Fruit fly (Drosophila melanogaster) whole organism, embryonic: ENCODE results near the gene Inx3.
A peak's percentile ranks its signal among the peaks of the same experiment; 100 is the strongest.

ENCODE experiments used
- Bdp1 ChIP-seq: fragments of 200-800 bp; sonication (Bioruptor generic); optimal IDR thresholded peaks from 3 replicates; lab custom pipeline; 2016; ENCODE audit warnings: missing biosample characterization, missing genetic modification characterization
- Blimp-1 ChIP-seq: fragments of 200-800 bp; sonication (Bioruptor generic); optimal IDR thresholded peaks from 3 replicates; lab custom pipeline; 2018; ENCODE audit warnings: missing biosample characterization, missing genetic modification characterization, mild to moderate bottlenecking, moderate library complexity, missing genetic modification reagents
- BtbVII ChIP-seq: fragments of 200-800 bp; sonication (Bioruptor generic); optimal IDR thresholded peaks from 3 replicates; lab custom pipeline; 2017; ENCODE audit warnings: missing biosample characterization, mild to moderate bottlenecking, missing genetic modification characterization
- C15 ChIP-seq: fragments of 200-800 bp; sonication (Bioruptor generic); IDR thresholded peaks from 3 replicates; pipeline ENCODE4 v1.3.6; 2022; ENCODE audit warnings: missing biosample characterization, missing genetic modification characterization
- CG11560 ChIP-seq: fragments of 200-800 bp; sonication (Bioruptor generic); IDR thresholded peaks from 3 replicates; pipeline ENCODE4 v1.3.6; 2022; ENCODE audit warnings: missing biosample characterization, missing genetic modification characterization
- CG12942 ChIP-seq: fragments of 200-800 bp; sonication (Bioruptor generic); optimal IDR thresholded peaks from 3 replicates; lab custom pipeline; 2016; ENCODE audit warnings: missing biosample characterization, missing genetic modification characterization
- CG14860 ChIP-seq: fragments of 200-800 bp; sonication (Bioruptor generic); IDR thresholded peaks from 3 replicates; pipeline ENCODE4 v1.3.6; 2022; ENCODE audit warnings: missing biosample characterization, missing genetic modification characterization; ENCODE audit not compliant: partially characterized antibody
- CG16815 ChIP-seq: fragments of 200-800 bp; sonication (Bioruptor generic); optimal IDR thresholded peaks from 3 replicates; lab custom pipeline; 2017; ENCODE audit warnings: missing biosample characterization, mild to moderate bottlenecking, missing genetic modification characterization
- CG17568 ChIP-seq: fragments of 200-800 bp; sonication (Bioruptor generic); optimal IDR thresholded peaks from 2 replicates; lab custom pipeline; 2018; ENCODE audit warnings: missing biosample characterization, mild to moderate bottlenecking, missing genetic modification characterization, moderate library complexity
- CG32532 ChIP-seq: fragments of 200-800 bp; sonication (Bioruptor generic); IDR thresholded peaks from 2 replicates; pipeline ENCODE4 v1.3.6; 2022; ENCODE audit warnings: missing biosample characterization, missing genetic modification characterization
- CG6175 ChIP-seq: fragments of 200-800 bp; sonication (Bioruptor generic); IDR thresholded peaks from 3 replicates; pipeline ENCODE4 v1.3.6; 2022; ENCODE audit warnings: missing biosample characterization, missing genetic modification characterization
- CG6765 ChIP-seq: fragments of 200-800 bp; sonication (Bioruptor generic); optimal IDR thresholded peaks from 3 replicates; lab custom pipeline; 2017; ENCODE audit warnings: missing biosample characterization, mild to moderate bottlenecking, missing genetic modification characterization
- CG6791 ChIP-seq: fragments of 200-800 bp; sonication (Bioruptor generic); IDR thresholded peaks from 3 replicates; pipeline ENCODE4 v1.3.6; 2022; ENCODE audit warnings: missing biosample characterization, missing genetic modification characterization; ENCODE audit not compliant: partially characterized antibody
- CG8281 ChIP-seq: fragments of 200-800 bp; sonication (Bioruptor generic); optimal IDR thresholded peaks from 2 replicates; lab custom pipeline; 2018; ENCODE audit warnings: missing biosample characterization, mild to moderate bottlenecking, missing genetic modification characterization, moderate library complexity
- CG9876 ChIP-seq: fragments of 200-800 bp; sonication (Bioruptor generic); optimal IDR thresholded peaks from 2 replicates; lab custom pipeline; 2016; ENCODE audit warnings: missing biosample characterization, missing genetic modification characterization
- D ChIP-seq, 2 experiments: fragments of 200-800 bp in 1 of 2; fragments of >200 bp in 1 of 2; sonication (Bioruptor generic) in 1 of 2; optimal IDR thresholded peaks; 2 replicates in 1 of 2; 3 replicates in 1 of 2; lab custom pipeline; 2017; ENCODE audit warnings: mild to moderate bottlenecking in 1 of 2, missing biosample characterization in 1 of 2, missing genetic modification characterization in 1 of 2, missing genetic modification reagents in 1 of 2
- Doc3 ChIP-seq: fragments of 200-800 bp; sonication (Bioruptor generic); IDR thresholded peaks from 3 replicates; pipeline ENCODE4 v1.3.6; 2022; ENCODE audit warnings: missing biosample characterization, missing genetic modification characterization; ENCODE audit not compliant: partially characterized antibody
- Elba2 ChIP-seq: fragments of 200-800 bp; sonication (Bioruptor generic); optimal IDR thresholded peaks from 3 replicates; lab custom pipeline; 2016; ENCODE audit warnings: missing biosample characterization, missing genetic modification characterization
- Hand ChIP-seq: fragments of 200-800 bp; sonication (Bioruptor generic); optimal IDR thresholded peaks from 2 replicates; lab custom pipeline; 2017; ENCODE audit warnings: mild to moderate bottlenecking, missing biosample characterization, missing genetic modification reagents, missing genetic modification characterization
- Hr39 ChIP-seq: fragments of >200 bp; optimal IDR thresholded peaks from 2 replicates; lab custom pipeline; 2017
- Hr51 ChIP-seq, 2 experiments: fragments of 200-800 bp; sonication (Bioruptor generic); optimal IDR thresholded peaks; 2 replicates in 1 of 2; 3 replicates in 1 of 2; lab custom pipeline; 2016 to 2018; ENCODE audit warnings: missing biosample characterization in 2 of 2, missing genetic modification characterization in 2 of 2, mild to moderate bottlenecking in 1 of 2, moderate library complexity in 1 of 2
- Hr78 ChIP-seq, 2 experiments: fragments of 200-800 bp in 1 of 2; fragments of >200 bp in 1 of 2; sonication (Bioruptor generic) in 1 of 2; optimal IDR thresholded peaks; 2 replicates each; lab custom pipeline; 2017 to 2019; ENCODE audit warnings: missing biosample characterization in 2 of 2, missing genetic modification characterization in 2 of 2, mild to moderate bottlenecking in 1 of 2, moderate library complexity in 1 of 2
- Jarid2 ChIP-seq: fragments of 200-800 bp; sonication (Bioruptor generic); optimal IDR thresholded peaks from 3 replicates; lab custom pipeline; 2017; ENCODE audit warnings: mild to moderate bottlenecking, missing biosample characterization, missing genetic modification reagents, missing genetic modification characterization
- Lpt ChIP-seq: fragments of >200 bp; optimal IDR thresholded peaks from 2 replicates; lab custom pipeline; 2018; ENCODE audit warnings: missing biosample characterization, missing genetic modification characterization
- Mes4 ChIP-seq: fragments of 200-800 bp; sonication (Bioruptor generic); optimal IDR thresholded peaks from 2 replicates; lab custom pipeline; 2016; ENCODE audit warnings: missing biosample characterization, missing genetic modification characterization
- Mrtf ChIP-seq: fragments of 200-800 bp; sonication (Bioruptor generic); IDR thresholded peaks from 3 replicates; pipeline ENCODE4 v1.3.6; 2022; ENCODE audit warnings: missing biosample characterization, missing genetic modification characterization
- Myb ChIP-seq: fragments of 200-800 bp; sonication (Bioruptor generic); optimal IDR thresholded peaks from 2 replicates; lab custom pipeline; 2016; ENCODE audit warnings: missing biosample characterization, missing genetic modification characterization
- Ravus ChIP-seq: fragments of 200-800 bp; sonication (Bioruptor generic); IDR thresholded peaks from 2 replicates; pipeline ENCODE4 v1.3.6; 2022; ENCODE audit warnings: missing biosample characterization, missing genetic modification characterization
- Rx ChIP-seq: fragments of 200-800 bp; sonication (Bioruptor generic); IDR thresholded peaks from 2 replicates; pipeline ENCODE4 v1.3.6; 2022; ENCODE audit warnings: missing biosample characterization, missing genetic modification characterization
- Xrp1 ChIP-seq: fragments of 200-800 bp; sonication (Bioruptor generic); IDR thresholded peaks from 2 replicates; pipeline ENCODE4 v1.3.6; 2022; ENCODE audit warnings: missing biosample characterization, missing genetic modification characterization
- ara ChIP-seq: fragments of 200-800 bp; sonication (Bioruptor generic); IDR thresholded peaks from 2 replicates; pipeline ENCODE4 v1.3.6; 2022; ENCODE audit warnings: missing biosample characterization, missing genetic modification characterization
- bsh ChIP-seq, 2 experiments: fragments of 200-800 bp; sonication (Bioruptor generic); optimal IDR thresholded peaks; 2 replicates each; lab custom pipeline; 2017 to 2018; ENCODE audit warnings: mild to moderate bottlenecking in 2 of 2, missing biosample characterization in 2 of 2, missing genetic modification characterization in 2 of 2, moderate library complexity in 1 of 2
- btn ChIP-seq: fragments of 200-800 bp; sonication (Bioruptor generic); optimal IDR thresholded peaks from 2 replicates; lab custom pipeline; 2016; ENCODE audit warnings: missing biosample characterization, missing genetic modification characterization
- corto ChIP-seq: fragments of 200-800 bp; sonication (Bioruptor generic); optimal IDR thresholded peaks from 2 replicates; lab custom pipeline; 2016; ENCODE audit warnings: missing biosample characterization, mild to moderate bottlenecking, missing genetic modification characterization, moderate library complexity
- dan ChIP-seq: fragments of 200-800 bp; sonication (Bioruptor generic); IDR thresholded peaks from 2 replicates; pipeline ENCODE4 v1.3.6; 2022; ENCODE audit warnings: missing biosample characterization, missing genetic modification characterization
- dati ChIP-seq: fragments of 200-800 bp; sonication (Bioruptor generic); IDR thresholded peaks from 2 replicates; pipeline ENCODE4 v1.3.6; 2022; ENCODE audit warnings: missing biosample characterization, missing genetic modification characterization
- ems ChIP-seq: fragments of 200-800 bp; sonication (Bioruptor generic); optimal IDR thresholded peaks from 3 replicates; lab custom pipeline; 2016; ENCODE audit warnings: missing biosample characterization, missing genetic modification characterization
- gem ChIP-seq: fragments of 200-800 bp; sonication (Bioruptor generic); optimal IDR thresholded peaks from 2 replicates; lab custom pipeline; 2019; ENCODE audit warnings: missing biosample characterization, mild to moderate bottlenecking, missing genetic modification characterization, moderate library complexity
- gro ChIP-seq: fragments of 200-800 bp; sonication (Bioruptor generic); optimal IDR thresholded peaks from 2 replicates; lab custom pipeline; 2016; ENCODE audit warnings: missing biosample characterization, missing genetic modification characterization
- hth ChIP-seq: fragments of >200 bp; optimal IDR thresholded peaks from 2 replicates; lab custom pipeline; 2017; ENCODE audit warnings: inconsistent platforms
- jigr1 ChIP-seq: fragments of 200-800 bp; sonication (Bioruptor generic); IDR thresholded peaks from 3 replicates; pipeline ENCODE4 v1.3.6; 2022; ENCODE audit warnings: missing biosample characterization, missing genetic modification characterization
- kah ChIP-seq: fragments of 200-800 bp; sonication (Bioruptor generic); optimal IDR thresholded peaks from 2 replicates; lab custom pipeline; 2018; ENCODE audit warnings: missing biosample characterization, mild to moderate bottlenecking, missing genetic modification characterization
- ken ChIP-seq: fragments of 200-800 bp; sonication (Bioruptor generic); IDR thresholded peaks from 3 replicates; pipeline ENCODE4 v1.3.6; 2022; ENCODE audit warnings: missing biosample characterization, missing genetic modification characterization
- nerfin-2 ChIP-seq: fragments of 200-800 bp; sonication (Bioruptor generic); IDR thresholded peaks from 2 replicates; pipeline ENCODE4 v1.3.6; 2022; ENCODE audit warnings: missing biosample characterization, missing genetic modification characterization; ENCODE audit not compliant: partially characterized antibody
- p53 ChIP-seq: fragments of 200-800 bp; sonication (Bioruptor generic); optimal IDR thresholded peaks from 2 replicates; lab custom pipeline; 2016; ENCODE audit warnings: missing biosample characterization, missing genetic modification characterization
- pb ChIP-seq: fragments of 200-800 bp; sonication (Bioruptor generic); optimal IDR thresholded peaks from 3 replicates; lab custom pipeline; 2016; ENCODE audit warnings: missing biosample characterization, missing genetic modification characterization
- seq ChIP-seq: fragments of 200-800 bp; sonication (Bioruptor generic); IDR thresholded peaks from 2 replicates; pipeline ENCODE4 v1.3.6; 2022; ENCODE audit warnings: missing biosample characterization, missing genetic modification characterization
- stc ChIP-seq: fragments of 200-800 bp; sonication (Bioruptor generic); IDR thresholded peaks from 2 replicates; pipeline ENCODE4 v1.3.6; 2022; ENCODE audit warnings: missing biosample characterization, missing genetic modification characterization
- vnd ChIP-seq: fragments of 200-800 bp; sonication (Bioruptor generic); IDR thresholded peaks from 3 replicates; pipeline ENCODE4 v1.3.6; 2022; ENCODE audit warnings: missing biosample characterization, missing genetic modification characterization; ENCODE audit not compliant: partially characterized antibody

Gene Inx3

dm6 chr3R:28845377-28845876, 13.9 kb downstream of the Inx3 start (continued):
- TF ChIP-seq Mes4 (peak; percentile 28), Xrp1 (GFP tag; lab: Robert Waterston, UW) (0 out of 2 replicates have a peak, but pooled peaks have one; percentile 36), BtbVII (GFP tag; lab: Kevin White, UChicago) (peak; percentile 4), stc (peak; percentile 60), vnd (GFP tag; lab: Robert Waterston, UW) (no peak), CG6765 (GFP tag; lab: Kevin White, UChicago) (peak; percentile 39), seq (GFP tag; lab: Robert Waterston, UW) (no peak), CG6791 (no peak), Bdp1 (GFP tag; lab: Kevin White, UChicago) (no peak), nerfin-2 (GFP tag; lab: Robert Waterston, UW) (no peak), Hand (GFP tag; lab: Kevin White, UChicago) (no peak), btn (GFP tag; lab: Kevin White, UChicago) (peak; percentile 3), dan (GFP tag; lab: Robert Waterston, UW) (no peak), gem (tag; lab: Kevin White, UChicago) (no peak), Mrtf (no peak), CG14860 (no peak), kah (no peak), jigr1 (GFP tag; lab: Robert Waterston, UW) (no peak), Ravus (GFP tag; lab: Robert Waterston, UW) (no peak), Elba2 (GFP tag; lab: Kevin White, UChicago) (peak; percentile 99), CG8281 (tag; lab: Kevin White, UChicago) (no peak), CG32532 (GFP tag; lab: Robert Waterston, UW) (no peak), bsh (GFP tag; optimal IDR thresholded peaks at IDR 0.05; lab: Kevin White, UChicago) (peak in 1 of 2 experiments; percentile 1), CG17568 (GFP tag; lab: Kevin White, UChicago) (peak; percentile 40), Jarid2 (GFP tag; lab: Kevin White, UChicago) (no peak), D (optimal IDR thresholded peaks at IDR 0.05; lab: Kevin White, UChicago) (peak; percentile 29), D (GFP tag; optimal IDR thresholded peaks at IDR 0.05; lab: Kevin White, UChicago) (no peak), p53 (GFP tag; lab: Kevin White, UChicago) (no peak), Doc3 (GFP tag; lab: Robert Waterston, UW) (no peak), CG12942 (GFP tag; lab: Kevin White, UChicago) (no peak), Blimp-1 (GFP tag; lab: Kevin White, UChicago) (peak; percentile 75), ara (0 out of 2 replicates have a peak, but pooled peaks have one; percentile 36), CG9876 (GFP tag; lab: Kevin White, UChicago) (no peak), ems (GFP tag; lab: Kevin White, UChicago) (no peak)

- TF ChIP-seq CG11560 (peak; percentile 93), corto (GFP tag; lab: Kevin White, UChicago) (no peak), gro (GFP tag; lab: Kevin White, UChicago) (peak; percentile 38), Hr39 (lab: Kevin White, UChicago) (no peak), pb (GFP tag; lab: Kevin White, UChicago) (no peak), C15 (GFP tag; lab: Robert Waterston, UW) (no peak; the same call in 2 of the 3 replicates), Lpt (GFP tag; lab: Kevin White, UChicago) (no peak), stc (peak; percentile 55; the same call in 1 of the 2 replicates), dati (no peak), Rx (GFP tag; lab: Robert Waterston, UW) (peak; percentile 25; the same call in 1 of the 2 replicates), hth (no peak), ken (GFP tag; lab: Robert Waterston, UW) (peak; percentile 26; the same call in 1 of the 3 replicates), CG6175 (no peak), Myb (GFP tag; lab: Kevin White, UChicago) (peak; percentile 4), Hr78 (GFP tag; optimal IDR thresholded peaks at IDR 0.05; lab: Kevin White, UChicago) (no peak), CG16815 (GFP tag; lab: Kevin White, UChicago) (peak; percentile 1), seq (GFP tag; lab: Robert Waterston, UW) (0 out of 2 replicates have a peak, but pooled peaks have one; percentile 40), ara (no peak; the same call in 1 of the 2 replicates), Hr51 (GFP tag; optimal IDR thresholded peaks at IDR 0.05; lab: Kevin White, UChicago) (peak; percentile 10 to 37)
These were observed 14.5 kb downstream of the Inx3 start, which contains the start of the genes Apc and spg for dm6 chr3R:28844611-28845376. Gene Apc, minus strand, starts transcription at chr3R:28844748. Gene spg, plus strand, starts transcription at chr3R:28845270.
